Worm (Caenorhabditis elegans) whole organism, young adult: ENCODE data around the gene T23G7.2.
A peak's percentile ranks its signal among the peaks of the same experiment; 100 is the strongest.

Source experiments
- B0019.2 ChIP-seq: fragments of 200-800 bp; sonication (Bioruptor generic); conservative IDR thresholded peaks from 2 replicates; pipeline ENCODE4 v1.3.6; 2022; ENCODE audit warnings: missing genetic modification reagents, missing genetic modification characterization, missing compliant biosample characterization
- B0035.1 ChIP-seq: sonication (generic microtip); optimal IDR thresholded peaks from 2 replicates; lab custom pipeline; 2016; ENCODE audit warnings: missing genetic modification characterization, mild to moderate bottlenecking, missing compliant biosample characterization, missing genotype, missing genetic modification reagents
- B0261.1 ChIP-seq: sonication (generic microtip); optimal IDR thresholded peaks from 2 replicates; lab custom pipeline; 2016; ENCODE audit warnings: mild to moderate bottlenecking, missing genetic modification characterization, moderate library complexity, missing compliant biosample characterization
- B0336.3 ChIP-seq: fragments of 200-800 bp; sonication (Bioruptor generic); IDR thresholded peaks from 2 replicates; pipeline ENCODE4 v1.3.6; 2022; ENCODE audit warnings: missing genetic modification characterization, missing compliant biosample characterization
- C06A6.2 ChIP-seq: fragments of 200-800 bp; sonication (Bioruptor generic); conservative IDR thresholded peaks from 2 replicates; pipeline ENCODE4 v1.3.6; 2022; ENCODE audit warnings: missing genetic modification characterization, missing compliant biosample characterization
- F37B4.10 ChIP-seq: fragments of 200-800 bp; sonication (Bioruptor generic); IDR thresholded peaks from 2 replicates; pipeline ENCODE4 v1.3.6; 2022; ENCODE audit warnings: missing genetic modification characterization, missing compliant biosample characterization
- F57A8.1 ChIP-seq: fragments of 200-800 bp; sonication (Bioruptor generic); optimal IDR thresholded peaks from 2 replicates; lab custom pipeline; 2018; ENCODE audit warnings: mild to moderate bottlenecking, missing genetic modification characterization, moderate library complexity, missing compliant biosample characterization
- ZK185.1 ChIP-seq: sonication (generic microtip); optimal IDR thresholded peaks from 2 replicates; lab custom pipeline; 2016; ENCODE audit warnings: mild to moderate bottlenecking, missing genetic modification characterization, missing compliant biosample characterization; ENCODE audit not compliant: poor library complexity, severe bottlenecking
- ama-1 ChIP-seq, 3 experiments: fragments of 150-350 bp in 1 of 3; sonication (generic microtip) in 2 of 3; optimal IDR thresholded peaks; 2 replicates each; lab custom pipeline; 2014 to 2018; ENCODE audit warnings: missing biosample characterization in 2 of 3, missing genetic modification characterization in 2 of 3, missing genetic modification reagents in 2 of 3
- atf-7 ChIP-seq: sonication (generic microtip); optimal IDR thresholded peaks from 2 replicates; lab custom pipeline; 2017; ENCODE audit warnings: mild to moderate bottlenecking, missing genetic modification characterization, missing compliant biosample characterization
- cebp-2 ChIP-seq: fragments of 200-800 bp; sonication (Bioruptor generic); IDR thresholded peaks from 2 replicates; pipeline ENCODE4 v1.3.6; 2022; ENCODE audit warnings: missing genetic modification characterization, missing compliant biosample characterization
- ceh-79 ChIP-seq: sonication (generic microtip); optimal IDR thresholded peaks from 2 replicates; lab custom pipeline; 2017; ENCODE audit warnings: mild to moderate bottlenecking, missing genetic modification characterization, missing compliant biosample characterization
- ceh-91 ChIP-seq: fragments of 200-800 bp; sonication (Bioruptor generic); IDR thresholded peaks from 2 replicates; pipeline ENCODE4 v1.3.6; 2022; ENCODE audit warnings: missing genetic modification reagents, missing genetic modification characterization, missing compliant biosample characterization
- efl-1 ChIP-seq: fragments of 150-350 bp; optimal IDR thresholded peaks from 2 replicates; lab custom pipeline; 2014; ENCODE audit warnings: missing biosample characterization, missing genetic modification reagents, missing genetic modification characterization
- egl-44 ChIP-seq: fragments of 200-800 bp; sonication (Bioruptor generic); IDR thresholded peaks from 2 replicates; pipeline ENCODE4 v1.3.6; 2022; ENCODE audit warnings: missing genetic modification reagents, missing genetic modification characterization, missing compliant biosample characterization
- hmg-20 ChIP-seq: fragments of 200-800 bp; sonication (Bioruptor generic); IDR thresholded peaks from 2 replicates; pipeline ENCODE4 v1.3.6; 2022; ENCODE audit warnings: missing genetic modification reagents, missing genetic modification characterization, missing compliant biosample characterization
- lag-1 ChIP-seq: fragments of 200-800 bp; sonication (Bioruptor generic); IDR thresholded peaks from 2 replicates; pipeline ENCODE4 v1.3.6; 2022; ENCODE audit warnings: missing genetic modification reagents, missing genetic modification characterization, missing compliant biosample characterization
- let-607 ChIP-seq, 2 experiments: fragments of 200-800 bp in 1 of 2; sonication (Bioruptor generic) in 1 of 2; sonication (generic microtip) in 1 of 2; optimal IDR thresholded peaks; 2 replicates each; lab custom pipeline; 2016 to 2018; ENCODE audit warnings: mild to moderate bottlenecking in 2 of 2, missing compliant biosample characterization in 2 of 2, missing genetic modification characterization in 2 of 2, moderate library complexity in 2 of 2, missing genotype in 1 of 2
- lin-40 ChIP-seq: sonication (generic microtip); optimal IDR thresholded peaks from 2 replicates; lab custom pipeline; 2016; ENCODE audit warnings: missing genetic modification characterization, mild to moderate bottlenecking, missing compliant biosample characterization, missing genotype, missing genetic modification reagents
- lsy-27 ChIP-seq: sonication (generic microtip); optimal IDR thresholded peaks from 2 replicates; lab custom pipeline; 2017; ENCODE audit warnings: missing genetic modification characterization, mild to moderate bottlenecking, missing compliant biosample characterization, antibody characterized with exemption, missing genotype, borderline replicate concordance; ENCODE audit not compliant: insufficient read depth
- madf-3 ChIP-seq: fragments of 200-800 bp; sonication (Bioruptor generic); IDR thresholded peaks from 2 replicates; pipeline ENCODE4 v1.3.6; 2022; ENCODE audit warnings: missing genetic modification reagents, missing genetic modification characterization, missing compliant biosample characterization
- nfya-1 ChIP-seq: sonication (generic microtip); optimal IDR thresholded peaks from 2 replicates; lab custom pipeline; 2017; ENCODE audit warnings: antibody characterized with exemption, missing compliant biosample characterization, missing genetic modification characterization, borderline replicate concordance; ENCODE audit not compliant: insufficient read depth
- nhr-179 ChIP-seq: sonication (generic microtip); optimal IDR thresholded peaks from 2 replicates; lab custom pipeline; 2016; ENCODE audit warnings: mild to moderate bottlenecking, missing genetic modification characterization, missing compliant biosample characterization
- nhr-80 ChIP-seq: sonication (generic microtip); optimal IDR thresholded peaks from 2 replicates; lab custom pipeline; 2016; ENCODE audit warnings: missing genetic modification characterization, missing compliant biosample characterization
- rcor-1 ChIP-seq: fragments of 200-800 bp; sonication (Bioruptor generic); IDR thresholded peaks from 2 replicates; pipeline ENCODE4 v1.3.6; 2022; ENCODE audit warnings: missing genetic modification reagents, missing genetic modification characterization, missing compliant biosample characterization
- snpc-4 ChIP-seq, 5 experiments: fragments of 150-350 bp in 1 of 5; sonication (generic microtip) in 4 of 5; optimal IDR thresholded peaks; 2 replicates each; lab custom pipeline; 2014 to 2018; ENCODE audit warnings: missing genetic modification characterization in 5 of 5, missing biosample characterization in 3 of 5, antibody characterized with exemption in 2 of 5, mild to moderate bottlenecking in 2 of 5, missing compliant biosample characterization in 2 of 5, missing genotype in 2 of 5, moderate library complexity in 2 of 5, missing genetic modification reagents in 1 of 5
- somi-1 ChIP-seq: fragments of 200-800 bp; sonication (Bioruptor generic); optimal IDR thresholded peaks from 2 replicates; lab custom pipeline; 2018; ENCODE audit warnings: mild to moderate bottlenecking, missing genetic modification characterization, missing compliant biosample characterization
- tbx-9 ChIP-seq: sonication (generic microtip); optimal IDR thresholded peaks from 2 replicates; lab custom pipeline; 2016; ENCODE audit warnings: borderline replicate concordance, missing genetic modification characterization, inconsistent platforms, missing compliant biosample characterization
- zfh-2 ChIP-seq: fragments of 200-800 bp; sonication (Bioruptor generic); conservative IDR thresholded peaks from 2 replicates; pipeline ENCODE4 v1.3.6; 2022; ENCODE audit warnings: missing genetic modification reagents, missing genetic modification characterization, missing compliant biosample characterization
- ztf-22 ChIP-seq: fragments of 200-800 bp; sonication (Bioruptor generic); optimal IDR thresholded peaks from 2 replicates; lab custom pipeline; 2018; ENCODE audit warnings: mild to moderate bottlenecking, missing genetic modification characterization, moderate library complexity, missing compliant biosample characterization

The T23G7.2 gene

DNA sequence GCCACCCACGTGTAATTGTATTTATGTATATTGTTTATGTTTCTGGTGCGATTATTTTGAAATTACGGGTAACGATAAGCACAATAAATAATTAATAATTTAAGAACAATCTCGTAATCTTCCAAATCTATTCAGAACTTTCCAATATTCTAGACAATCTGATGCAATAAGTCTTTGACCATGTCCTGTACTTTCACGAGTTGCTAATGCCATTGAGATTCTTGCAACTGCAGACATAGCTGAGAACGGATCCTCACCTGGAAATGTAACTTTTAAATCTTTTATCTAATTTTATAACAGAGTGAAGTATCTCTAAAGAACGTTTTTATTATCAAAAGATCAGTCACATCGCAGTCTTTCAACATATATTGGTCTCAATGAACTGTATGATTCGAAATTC lies 9.4 kb downstream of the T23G7.2 start:
- TF ChIP-seq B0035.1 (tag; lab: Kevin White, UChicago) (no peak), tbx-9 (tag; lab: Kevin White, UChicago) (no peak), atf-7 (no peak), ama-1 (optimal IDR thresholded peaks at IDR 0.05; lab: Kevin White, UChicago) (peak; percentile 67), ama-1 (GFP tag; optimal IDR thresholded peaks at IDR 0.05; lab: Kevin White, UChicago) (no peak), F37B4.10 (GFP tag; lab: Robert Waterston, UW) (no peak)

DNA sequence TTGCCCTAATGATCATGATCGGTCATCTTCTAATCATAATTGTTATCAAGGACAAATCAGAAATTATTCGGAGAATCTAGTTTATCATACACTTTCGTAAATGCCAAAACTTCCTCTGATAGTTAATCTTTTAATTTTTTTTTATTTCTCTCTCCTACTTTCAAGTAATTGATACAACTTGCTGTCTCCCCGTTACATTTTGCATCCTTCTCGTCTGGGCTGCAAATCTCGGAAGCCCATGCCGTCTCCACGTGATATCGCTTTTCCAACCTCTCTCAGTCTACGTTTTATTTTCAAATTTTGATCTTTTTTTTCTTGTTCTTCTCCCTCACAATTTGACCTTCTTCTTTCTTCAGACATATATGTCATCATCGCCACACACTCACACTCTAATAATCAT lies 11.7 kb downstream of the T23G7.2 start, which contains the start of gene rhy-1:
Gene rhy-1 (plus strand): TSS at position 357 of the 400 bp plus-strand sequence.
- TF ChIP-seq snpc-4 (GFP tag; optimal IDR thresholded peaks at IDR 0.05; lab: Kevin White, UChicago) (no peak), snpc-4 (tag; optimal IDR thresholded peaks at IDR 0.05; lab: Kevin White, UChicago) (no peak), lin-40 (tag; lab: Kevin White, UChicago) (peak; percentile 32), let-607 (tag; optimal IDR thresholded peaks at IDR 0.05; lab: Kevin White, UChicago) (no peak), lsy-27 (tag; lab: Kevin White, UChicago) (no peak), hmg-20 (GFP tag; lab: Robert Waterston, UW) (no peak), ceh-79 (tag; lab: Kevin White, UChicago) (no peak), C06A6.2 (no peak)

DNA sequence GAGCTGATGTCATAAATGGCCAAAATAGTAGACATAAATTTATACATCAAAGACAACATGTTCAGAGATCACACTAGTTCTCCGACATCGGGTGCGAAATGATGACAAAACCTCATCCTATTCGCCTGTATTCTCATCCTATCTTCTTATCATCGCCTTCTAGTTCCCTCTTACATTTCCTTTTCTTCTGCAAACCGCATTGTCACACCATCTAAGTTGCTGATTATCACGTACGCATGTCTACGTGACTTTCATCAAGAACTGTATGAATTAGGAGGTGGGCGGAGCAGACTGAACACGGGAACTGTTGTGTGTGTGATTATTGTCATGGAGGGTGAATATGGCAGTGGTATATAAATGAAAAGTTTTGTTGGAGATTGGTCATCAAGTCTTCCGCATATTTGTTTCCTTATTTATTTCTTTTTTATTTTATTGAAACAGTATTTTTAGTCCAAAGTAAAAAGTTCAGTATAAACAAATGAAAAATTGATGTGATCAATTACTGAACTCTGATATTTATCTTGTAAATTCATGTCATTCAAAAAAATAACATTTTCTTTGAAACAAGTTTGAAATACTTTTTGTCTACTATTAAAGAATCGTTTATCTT lies 12.4 kb downstream of the T23G7.2 start:
- TF ChIP-seq ZK185.1 (tag; lab: Kevin White, UChicago) = peak; percentile 0
- TF ChIP-seq B0336.3 (GFP tag; lab: Robert Waterston, UW) = no peak
- no peak for TF ChIP-seq nfya-1
- no peak for TF ChIP-seq lag-1 (GFP tag; lab: Robert Waterston, UW)
- no peak for TF ChIP-seq ceh-91 (GFP tag; lab: Robert Waterston, UW)
- TF ChIP-seq F57A8.1 (GFP tag; lab: Kevin White, UChicago) = no peak
- TF ChIP-seq madf-3 (GFP tag; lab: Robert Waterston, UW) = no peak
- TF ChIP-seq lin-40 (tag; lab: Kevin White, UChicago) = peak; percentile 21
- TF ChIP-seq zfh-2 (GFP tag; lab: Robert Waterston, UW) = no peak
- no peak for TF ChIP-seq egl-44
- no peak for TF ChIP-seq rcor-1 (GFP tag; lab: Robert Waterston, UW)
- peak; percentile 3 for TF ChIP-seq somi-1
- TF ChIP-seq nhr-80 (tag; lab: Kevin White, UChicago) = peak; percentile 65
- TF ChIP-seq ztf-22 = no peak
- TF ChIP-seq nhr-179 (tag; lab: Kevin White, UChicago) = no peak

DNA sequence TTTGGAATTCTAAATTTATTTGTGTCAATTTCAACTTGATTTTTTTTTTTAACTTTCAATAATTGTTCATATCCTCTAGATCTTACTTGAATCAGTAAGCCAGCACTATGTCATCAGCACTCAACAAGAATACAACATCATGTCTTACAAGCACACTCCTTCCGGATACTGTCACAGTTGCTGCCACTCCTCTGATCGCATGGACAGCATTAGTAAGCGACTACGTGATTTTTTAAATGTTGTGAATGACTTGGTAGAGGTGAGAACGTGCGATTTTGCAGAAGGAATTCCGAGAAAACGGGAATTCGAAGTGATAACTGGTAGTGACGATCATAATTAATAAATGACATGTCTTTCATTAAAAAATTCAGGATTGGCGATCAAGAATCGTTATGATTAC lies 14.7 kb downstream of the T23G7.2 start, which contains the start of gene oac-54:
Gene oac-54 (plus strand): TSS at position 83 of the 400 bp plus-strand sequence.
- TF ChIP-seq nhr-80 (tag; lab: Kevin White, UChicago) = peak; percentile 2
- no peak for TF ChIP-seq cebp-2 (GFP tag; lab: Robert Waterston, UW)
- no peak for TF ChIP-seq ZK185.1 (tag; lab: Kevin White, UChicago)
- TF ChIP-seq B0261.1 (tag; lab: Kevin White, UChicago) = no peak
- TF ChIP-seq B0019.2 (GFP tag; lab: Robert Waterston, UW) = no peak
- TF ChIP-seq B0336.3 (GFP tag; lab: Robert Waterston, UW) = no peak
- no peak for TF ChIP-seq efl-1
